Worm (Caenorhabditis elegans) whole organism, L2 larva: ENCODE measurements around the gene Y54E2A.10.

ENCODE experiments used
- ama-1 ChIP-seq: fragments of 150-350 bp; optimal IDR thresholded peaks from 2 replicates; lab custom pipeline; 2018; ENCODE audit warnings: inconsistent platforms
- ceh-16 ChIP-seq: fragments of 150-350 bp; optimal IDR thresholded peaks from 2 replicates; lab custom pipeline; 2014; ENCODE audit warnings: missing biosample characterization, missing genetic modification characterization
- ceh-82 ChIP-seq: fragments of 150-350 bp; optimal IDR thresholded peaks from 2 replicates; lab custom pipeline; 2014; ENCODE audit warnings: missing biosample characterization, missing genetic modification characterization
- egl-27 ChIP-seq: sonication (generic microtip); optimal IDR thresholded peaks from 3 replicates; lab custom pipeline; 2017; ENCODE audit warnings: missing biosample characterization, missing genetic modification reagents, missing genetic modification characterization
- fos-1 ChIP-seq: fragments of 150-350 bp; optimal IDR thresholded peaks from 2 replicates; lab custom pipeline; 2014; ENCODE audit warnings: missing biosample characterization, missing genetic modification characterization
- lsy-2 ChIP-seq, 2 experiments: fragments of 150-350 bp in 1 of 2; sonication (generic microtip) in 1 of 2; optimal IDR thresholded peaks; 2 replicates each; lab custom pipeline; 2014 to 2017; ENCODE audit warnings: missing biosample characterization in 2 of 2, missing genetic modification characterization in 2 of 2
- nhr-12 ChIP-seq: fragments of 150-350 bp; optimal IDR thresholded peaks from 2 replicates; lab custom pipeline; 2014; ENCODE audit warnings: missing biosample characterization, missing genetic modification characterization
- nhr-21 ChIP-seq: fragments of 150-350 bp; optimal IDR thresholded peaks from 2 replicates; lab custom pipeline; 2014; ENCODE audit warnings: missing biosample characterization, missing genetic modification characterization
- nhr-23 ChIP-seq: fragments of 150-350 bp; optimal IDR thresholded peaks from 2 replicates; lab custom pipeline; 2014; ENCODE audit warnings: missing biosample characterization, missing genetic modification reagents, missing genetic modification characterization
- nhr-237 ChIP-seq: fragments of 150-350 bp; optimal IDR thresholded peaks from 2 replicates; lab custom pipeline; 2014; ENCODE audit warnings: missing biosample characterization, missing genetic modification characterization
- nhr-6 ChIP-seq: fragments of 150-350 bp; optimal IDR thresholded peaks from 2 replicates; lab custom pipeline; 2014; ENCODE audit warnings: missing biosample characterization, missing genetic modification characterization
- nhr-77 ChIP-seq: fragments of 150-350 bp; optimal IDR thresholded peaks from 2 replicates; lab custom pipeline; 2014; ENCODE audit warnings: missing biosample characterization, missing genetic modification characterization
- skn-1 ChIP-seq: sonication (generic microtip); optimal IDR thresholded peaks from 2 replicates; lab custom pipeline; 2017; ENCODE audit warnings: missing biosample characterization, missing genetic modification characterization
- ztf-4 ChIP-seq: fragments of 150-350 bp; optimal IDR thresholded peaks from 2 replicates; lab custom pipeline; 2014; ENCODE audit warnings: missing biosample characterization, missing genetic modification characterization

- no peak for TF ChIP-seq ztf-4 (tag; lab: Kevin White, UChicago)
- TF ChIP-seq lsy-2 (tag; optimal IDR thresholded peaks at IDR 0.05; lab: Kevin White, UChicago) = no peak
- no peak for TF ChIP-seq nhr-23
- TF ChIP-seq ceh-82 (tag; lab: Kevin White, UChicago) = no peak
- TF ChIP-seq nhr-77 (tag; lab: Kevin White, UChicago) = no peak
- no peak for TF ChIP-seq nhr-12
- no peak for TF ChIP-seq skn-1 (tag; lab: Kevin White, UChicago)
- no peak for TF ChIP-seq ama-1 (lab: Kevin White, UChicago)
- no peak for TF ChIP-seq egl-27 (tag; lab: Kevin White, UChicago)
- TF ChIP-seq nhr-237 = no peak
- no peak for TF ChIP-seq fos-1 (tag; lab: Kevin White, UChicago)
- TF ChIP-seq nhr-21 (tag; lab: Kevin White, UChicago) = no peak
- no peak for TF ChIP-seq ceh-16
- no peak for TF ChIP-seq nhr-6 (tag; lab: Kevin White, UChicago)
Measured at ce11 chrII:14779851-14780250, 11.0 kb upstream of the Y54E2A.10 start.
